Worm (Caenorhabditis elegans) whole organism, mixed stage, embryonic: Measurements from ENCODE around the gene F16B4.5.

Experiments used
- M03D4.4 ChIP-seq: sonication (generic microtip); optimal IDR thresholded peaks from 2 replicates; lab custom pipeline; 2017; ENCODE audit warnings: mild to moderate bottlenecking, missing genetic modification characterization, missing compliant biosample characterization
- bed-3 ChIP-seq: fragments of 200-800 bp; sonication (Bioruptor generic); optimal IDR thresholded peaks from 3 replicates; lab custom pipeline; 2018; ENCODE audit warnings: mild to moderate bottlenecking, missing genetic modification characterization, moderate library complexity, missing compliant biosample characterization
- ceh-39 ChIP-seq: fragments of 150-350 bp; optimal IDR thresholded peaks from 2 replicates; lab custom pipeline; 2014; ENCODE audit warnings: missing biosample characterization, missing genetic modification characterization
- ceh-43 ChIP-seq: fragments of 200-800 bp; sonication (Bioruptor generic); optimal IDR thresholded peaks from 2 replicates; lab custom pipeline; 2018; ENCODE audit warnings: mild to moderate bottlenecking, missing genetic modification characterization, moderate library complexity, missing compliant biosample characterization
- ceh-83 ChIP-seq: fragments of 200-800 bp; sonication (Bioruptor generic); optimal IDR thresholded peaks from 2 replicates; lab custom pipeline; 2018; ENCODE audit warnings: mild to moderate bottlenecking, missing genetic modification characterization, missing compliant biosample characterization
- ces-1 ChIP-seq: fragments of 150-350 bp; optimal IDR thresholded peaks from 2 replicates; lab custom pipeline; 2014; ENCODE audit warnings: missing biosample characterization, missing genetic modification reagents, missing genetic modification characterization
- cnd-1 ChIP-seq: fragments of 200-800 bp; sonication (Bioruptor generic); optimal IDR thresholded peaks from 2 replicates; lab custom pipeline; 2018; ENCODE audit warnings: mild to moderate bottlenecking, missing genetic modification characterization, missing compliant biosample characterization
- elt-1 ChIP-seq: sonication (generic microtip); optimal IDR thresholded peaks from 2 replicates; lab custom pipeline; 2017; ENCODE audit warnings: missing genetic modification characterization, mild to moderate bottlenecking, missing compliant biosample characterization, antibody characterized with exemption, moderate library complexity, borderline replicate concordance; ENCODE audit not compliant: insufficient read depth
- flh-1 ChIP-seq: fragments of 200-800 bp; sonication (Bioruptor generic); optimal IDR thresholded peaks from 2 replicates; lab custom pipeline; 2018; ENCODE audit warnings: mild to moderate bottlenecking, missing genetic modification characterization, moderate library complexity, missing compliant biosample characterization
- hlh-1 ChIP-seq: fragments of 150-350 bp; optimal IDR thresholded peaks from 2 replicates; lab custom pipeline; 2014; ENCODE audit warnings: missing biosample characterization, missing genetic modification reagents, missing genetic modification characterization
- lin-13 ChIP-seq: fragments of 150-350 bp; optimal IDR thresholded peaks from 2 replicates; lab custom pipeline; 2014; ENCODE audit warnings: missing biosample characterization, missing genetic modification characterization
- lin-32 ChIP-seq: fragments of 200-800 bp; sonication (Bioruptor generic); optimal IDR thresholded peaks from 2 replicates; lab custom pipeline; 2018; ENCODE audit warnings: mild to moderate bottlenecking, missing genetic modification characterization, missing compliant biosample characterization
- lsy-2 ChIP-seq: fragments of 150-350 bp; optimal IDR thresholded peaks from 2 replicates; lab custom pipeline; 2014; ENCODE audit warnings: missing biosample characterization, missing genetic modification characterization
- mab-5 ChIP-seq: fragments of 150-350 bp; optimal IDR thresholded peaks from 2 replicates; lab custom pipeline; 2014; ENCODE audit warnings: missing biosample characterization, missing genetic modification characterization
- mls-2 ChIP-seq: sonication (generic microtip); optimal IDR thresholded peaks from 2 replicates; lab custom pipeline; 2016; ENCODE audit warnings: mild to moderate bottlenecking, missing genetic modification characterization, moderate library complexity, missing compliant biosample characterization
- nhr-12 ChIP-seq: fragments of 150-350 bp; optimal IDR thresholded peaks from 2 replicates; lab custom pipeline; 2014; ENCODE audit warnings: missing biosample characterization, missing genetic modification characterization
- nhr-2 ChIP-seq: fragments of 150-350 bp; optimal IDR thresholded peaks from 2 replicates; lab custom pipeline; 2014; ENCODE audit warnings: missing biosample characterization, missing genetic modification characterization
- nhr-28 ChIP-seq: fragments of 150-350 bp; optimal IDR thresholded peaks from 2 replicates; lab custom pipeline; 2014; ENCODE audit warnings: missing biosample characterization, missing genetic modification characterization
- nhr-76 ChIP-seq: sonication (generic microtip); optimal IDR thresholded peaks from 2 replicates; lab custom pipeline; 2017; ENCODE audit warnings: missing biosample characterization, missing genetic modification characterization
- pha-4 ChIP-seq: fragments of 150-350 bp; optimal IDR thresholded peaks from 2 replicates; lab custom pipeline; 2018; ENCODE audit warnings: missing biosample characterization, missing genetic modification reagents, missing genetic modification characterization
- sem-2 ChIP-seq: fragments of 200-800 bp; sonication (Bioruptor generic); optimal IDR thresholded peaks from 2 replicates; lab custom pipeline; 2018; ENCODE audit warnings: mild to moderate bottlenecking, missing genetic modification characterization, missing compliant biosample characterization
- snpc-4 ChIP-seq: fragments of 150-350 bp; optimal IDR thresholded peaks from 2 replicates; lab custom pipeline; 2014; ENCODE audit warnings: missing biosample characterization, missing genetic modification characterization
- sptf-1 ChIP-seq: sonication (generic microtip); optimal IDR thresholded peaks from 2 replicates; lab custom pipeline; 2017; ENCODE audit warnings: mild to moderate bottlenecking, missing genetic modification characterization, moderate library complexity, missing compliant biosample characterization
- tbx-8 ChIP-seq: fragments of 200-800 bp; sonication (Bioruptor generic); optimal IDR thresholded peaks from 2 replicates; lab custom pipeline; 2018; ENCODE audit warnings: mild to moderate bottlenecking, missing genetic modification characterization, moderate library complexity, missing compliant biosample characterization
- unc-120 ChIP-seq: sonication (generic microtip); optimal IDR thresholded peaks from 2 replicates; lab custom pipeline; 2017; ENCODE audit warnings: missing genetic modification characterization, missing compliant biosample characterization; ENCODE audit not compliant: poor library complexity, severe bottlenecking
- unc-62 ChIP-seq: fragments of 150-350 bp; optimal IDR thresholded peaks from 2 replicates; lab custom pipeline; 2014; ENCODE audit warnings: missing biosample characterization, missing genetic modification reagents, missing genetic modification characterization
- zip-8 ChIP-seq: fragments of 150-350 bp; optimal IDR thresholded peaks from 2 replicates; lab custom pipeline; 2014; ENCODE audit warnings: missing biosample characterization, missing genetic modification characterization

F16B4.5 gene

ce11 chrV:1579790-1580189 is 8.4 kb upstream of the F16B4.5 start:
- TF ChIP-seq nhr-76 (no peak), flh-1 (no peak), bed-3 (GFP tag; lab: Kevin White, UChicago) (no peak)

ce11 chrV:1583242-1583641 is 5.0 kb upstream of the F16B4.5 start:
- TF ChIP-seq cnd-1 (tag; lab: Kevin White, UChicago) = peak; percentile 18
- no peak for TF ChIP-seq nhr-28 (tag; lab: Kevin White, UChicago)

- TF ChIP-seq ces-1 (no peak), ceh-39 (tag; lab: Kevin White, UChicago) (no peak), unc-120 (tag; lab: Kevin White, UChicago) (no peak), ceh-43 (GFP tag; lab: Kevin White, UChicago) (no peak), ceh-83 (GFP tag; lab: Kevin White, UChicago) (no peak), pha-4 (tag; lab: Kevin White, UChicago) (no peak), tbx-8 (GFP tag; lab: Kevin White, UChicago) (no peak), mab-5 (no peak), M03D4.4 (tag; lab: Kevin White, UChicago) (no peak), sptf-1 (tag; lab: Kevin White, UChicago) (no peak), bed-3 (GFP tag; lab: Kevin White, UChicago) (no peak), sem-2 (GFP tag; lab: Kevin White, UChicago) (no peak), nhr-2 (tag; lab: Kevin White, UChicago) (no peak)
Measured at ce11 chrV:1585411-1585810, 2.8 kb upstream of the F16B4.5 start, which contains the start of gene F16B4.7. F16B4.7 (plus strand) TSS chrV:1585711.

ce11 chrV:1586906-1587305 is 1.3 kb upstream of the F16B4.5 start, which contains the start of gene F16B4.6:
F16B4.6 (plus strand) TSS chrV:1587206.
- TF ChIP-seq elt-1 (no peak), nhr-2 (tag; lab: Kevin White, UChicago) (no peak), tbx-8 (GFP tag; lab: Kevin White, UChicago) (no peak), unc-120 (tag; lab: Kevin White, UChicago) (no peak), mls-2 (tag; lab: Kevin White, UChicago) (no peak), hlh-1 (tag; lab: Kevin White, UChicago) (no peak)

- no peak for TF ChIP-seq pha-4 (tag; lab: Kevin White, UChicago)
- TF ChIP-seq nhr-28 (tag; lab: Kevin White, UChicago) = no peak
- no peak for TF ChIP-seq elt-1
- TF ChIP-seq sem-2 (GFP tag; lab: Kevin White, UChicago) = no peak
Measured at ce11 chrV:1593799-1594420, 5.7 kb downstream of the F16B4.5 start, which contains the start of gene F16B4.4. F16B4.4 (plus strand) TSS chrV:1594019.

- TF ChIP-seq sem-2 (GFP tag; lab: Kevin White, UChicago) (no peak), pha-4 (tag; lab: Kevin White, UChicago) (no peak), bed-3 (GFP tag; lab: Kevin White, UChicago) (no peak), nhr-12 (tag; lab: Kevin White, UChicago) (no peak)
Measured at ce11 chrV:1594554-1595092, 6.4 kb downstream of the F16B4.5 start.

- TF ChIP-seq lin-32 (GFP tag; lab: Kevin White, UChicago) (no peak), sem-2 (GFP tag; lab: Kevin White, UChicago) (no peak), mls-2 (tag; lab: Kevin White, UChicago) (no peak), pha-4 (tag; lab: Kevin White, UChicago) (no peak), ceh-83 (GFP tag; lab: Kevin White, UChicago) (no peak), tbx-8 (GFP tag; lab: Kevin White, UChicago) (no peak), mab-5 (no peak), bed-3 (GFP tag; lab: Kevin White, UChicago) (no peak), ceh-39 (tag; lab: Kevin White, UChicago) (no peak), snpc-4 (tag; lab: Kevin White, UChicago) (no peak), nhr-12 (tag; lab: Kevin White, UChicago) (no peak), unc-62 (no peak), lsy-2 (tag; lab: Kevin White, UChicago) (no peak), nhr-28 (tag; lab: Kevin White, UChicago) (no peak), cnd-1 (tag; lab: Kevin White, UChicago) (no peak), flh-1 (no peak), elt-1 (no peak), lin-13 (tag; lab: Kevin White, UChicago) (no peak), zip-8 (tag; lab: Kevin White, UChicago) (no peak)
Measured at ce11 chrV:1600561-1601088, 12.4 kb downstream of the F16B4.5 start, which contains the start of gene F16B4.2. F16B4.2 (plus strand) TSS chrV:1601038.
